Worm (Caenorhabditis elegans) whole organism, mixed stage, embryonic: ENCODE measurements around the gene nlp-33.

Source experiments
- M03D4.4 ChIP-seq: sonication (generic microtip); optimal IDR thresholded peaks from 2 replicates; lab custom pipeline; 2017; ENCODE audit warnings: mild to moderate bottlenecking, missing genetic modification characterization, missing compliant biosample characterization
- bed-3 ChIP-seq: fragments of 200-800 bp; sonication (Bioruptor generic); optimal IDR thresholded peaks from 3 replicates; lab custom pipeline; 2018; ENCODE audit warnings: mild to moderate bottlenecking, missing genetic modification characterization, moderate library complexity, missing compliant biosample characterization
- ceh-39 ChIP-seq: fragments of 150-350 bp; optimal IDR thresholded peaks from 2 replicates; lab custom pipeline; 2014; ENCODE audit warnings: missing biosample characterization, missing genetic modification characterization
- ceh-43 ChIP-seq: fragments of 200-800 bp; sonication (Bioruptor generic); optimal IDR thresholded peaks from 2 replicates; lab custom pipeline; 2018; ENCODE audit warnings: mild to moderate bottlenecking, missing genetic modification characterization, moderate library complexity, missing compliant biosample characterization
- ces-1 ChIP-seq: fragments of 150-350 bp; optimal IDR thresholded peaks from 2 replicates; lab custom pipeline; 2014; ENCODE audit warnings: missing biosample characterization, missing genetic modification reagents, missing genetic modification characterization
- drap-1 ChIP-seq: fragments of 200-800 bp; sonication (Bioruptor generic); optimal IDR thresholded peaks from 3 replicates; lab custom pipeline; 2018; ENCODE audit warnings: mild to moderate bottlenecking, missing genetic modification characterization, missing compliant biosample characterization
- elt-1 ChIP-seq: sonication (generic microtip); optimal IDR thresholded peaks from 2 replicates; lab custom pipeline; 2017; ENCODE audit warnings: missing genetic modification characterization, mild to moderate bottlenecking, missing compliant biosample characterization, antibody characterized with exemption, moderate library complexity, borderline replicate concordance; ENCODE audit not compliant: insufficient read depth
- elt-3 ChIP-seq: fragments of 150-350 bp; optimal IDR thresholded peaks from 2 replicates; lab custom pipeline; 2014; ENCODE audit warnings: missing biosample characterization, missing genetic modification characterization
- flh-1 ChIP-seq: fragments of 200-800 bp; sonication (Bioruptor generic); optimal IDR thresholded peaks from 2 replicates; lab custom pipeline; 2018; ENCODE audit warnings: mild to moderate bottlenecking, missing genetic modification characterization, moderate library complexity, missing compliant biosample characterization
- ham-2 ChIP-seq: fragments of 200-800 bp; sonication (Bioruptor generic); optimal IDR thresholded peaks from 2 replicates; lab custom pipeline; 2018; ENCODE audit warnings: mild to moderate bottlenecking, missing genetic modification characterization, missing compliant biosample characterization
- lin-13 ChIP-seq: fragments of 150-350 bp; optimal IDR thresholded peaks from 2 replicates; lab custom pipeline; 2014; ENCODE audit warnings: missing biosample characterization, missing genetic modification characterization
- lin-32 ChIP-seq: fragments of 200-800 bp; sonication (Bioruptor generic); optimal IDR thresholded peaks from 2 replicates; lab custom pipeline; 2018; ENCODE audit warnings: mild to moderate bottlenecking, missing genetic modification characterization, missing compliant biosample characterization
- lsy-2 ChIP-seq: fragments of 150-350 bp; optimal IDR thresholded peaks from 2 replicates; lab custom pipeline; 2014; ENCODE audit warnings: missing biosample characterization, missing genetic modification characterization
- mab-5 ChIP-seq: fragments of 150-350 bp; optimal IDR thresholded peaks from 2 replicates; lab custom pipeline; 2014; ENCODE audit warnings: missing biosample characterization, missing genetic modification characterization
- mls-2 ChIP-seq: sonication (generic microtip); optimal IDR thresholded peaks from 2 replicates; lab custom pipeline; 2016; ENCODE audit warnings: mild to moderate bottlenecking, missing genetic modification characterization, moderate library complexity, missing compliant biosample characterization
- nhr-12 ChIP-seq: fragments of 150-350 bp; optimal IDR thresholded peaks from 2 replicates; lab custom pipeline; 2014; ENCODE audit warnings: missing biosample characterization, missing genetic modification characterization
- nhr-237 ChIP-seq: fragments of 150-350 bp; optimal IDR thresholded peaks from 2 replicates; lab custom pipeline; 2014; ENCODE audit warnings: missing biosample characterization, missing genetic modification characterization
- nhr-28 ChIP-seq: fragments of 150-350 bp; optimal IDR thresholded peaks from 2 replicates; lab custom pipeline; 2014; ENCODE audit warnings: missing biosample characterization, missing genetic modification characterization
- pha-4 ChIP-seq: fragments of 150-350 bp; optimal IDR thresholded peaks from 2 replicates; lab custom pipeline; 2018; ENCODE audit warnings: missing biosample characterization, missing genetic modification reagents, missing genetic modification characterization
- sem-2 ChIP-seq: fragments of 200-800 bp; sonication (Bioruptor generic); optimal IDR thresholded peaks from 2 replicates; lab custom pipeline; 2018; ENCODE audit warnings: mild to moderate bottlenecking, missing genetic modification characterization, missing compliant biosample characterization
- snpc-4 ChIP-seq: fragments of 150-350 bp; optimal IDR thresholded peaks from 2 replicates; lab custom pipeline; 2014; ENCODE audit warnings: missing biosample characterization, missing genetic modification characterization
- sptf-1 ChIP-seq: sonication (generic microtip); optimal IDR thresholded peaks from 2 replicates; lab custom pipeline; 2017; ENCODE audit warnings: mild to moderate bottlenecking, missing genetic modification characterization, moderate library complexity, missing compliant biosample characterization
- tbx-8 ChIP-seq: fragments of 200-800 bp; sonication (Bioruptor generic); optimal IDR thresholded peaks from 2 replicates; lab custom pipeline; 2018; ENCODE audit warnings: mild to moderate bottlenecking, missing genetic modification characterization, moderate library complexity, missing compliant biosample characterization
- unc-120 ChIP-seq: sonication (generic microtip); optimal IDR thresholded peaks from 2 replicates; lab custom pipeline; 2017; ENCODE audit warnings: missing genetic modification characterization, missing compliant biosample characterization; ENCODE audit not compliant: poor library complexity, severe bottlenecking
- unc-39 ChIP-seq: fragments of 150-350 bp; optimal IDR thresholded peaks from 2 replicates; lab custom pipeline; 2014; ENCODE audit warnings: missing biosample characterization, missing genetic modification characterization
- unc-62 ChIP-seq: fragments of 150-350 bp; optimal IDR thresholded peaks from 2 replicates; lab custom pipeline; 2014; ENCODE audit warnings: missing biosample characterization, missing genetic modification reagents, missing genetic modification characterization
- ztf-11 ChIP-seq: fragments of 150-350 bp; optimal IDR thresholded peaks from 2 replicates; lab custom pipeline; 2014; ENCODE audit warnings: missing biosample characterization, missing genetic modification characterization

The nlp-33 gene

ce11 chrV:11190983-11191382 lies 43.8 kb downstream of the nlp-33 start, which contains the start of gene lgc-49:
lgc-49 (plus strand) TSS chrV:11191283.
- TF ChIP-seq drap-1 (GFP tag; lab: Kevin White, UChicago) = no peak
- no peak for TF ChIP-seq elt-3
- no peak for TF ChIP-seq nhr-237
- no peak for TF ChIP-seq ces-1 (GFP tag; lab: Kevin White, UChicago)
- TF ChIP-seq unc-120 (tag; lab: Kevin White, UChicago) = no peak
- no peak for TF ChIP-seq mls-2 (tag; lab: Kevin White, UChicago)
- no peak for TF ChIP-seq flh-1 (GFP tag; lab: Kevin White, UChicago)
- no peak for TF ChIP-seq ham-2 (GFP tag; lab: Kevin White, UChicago)
- TF ChIP-seq pha-4 (tag; lab: Kevin White, UChicago) = no peak
- no peak for TF ChIP-seq mab-5 (tag; lab: Kevin White, UChicago)
- no peak for TF ChIP-seq unc-39

DNA sequence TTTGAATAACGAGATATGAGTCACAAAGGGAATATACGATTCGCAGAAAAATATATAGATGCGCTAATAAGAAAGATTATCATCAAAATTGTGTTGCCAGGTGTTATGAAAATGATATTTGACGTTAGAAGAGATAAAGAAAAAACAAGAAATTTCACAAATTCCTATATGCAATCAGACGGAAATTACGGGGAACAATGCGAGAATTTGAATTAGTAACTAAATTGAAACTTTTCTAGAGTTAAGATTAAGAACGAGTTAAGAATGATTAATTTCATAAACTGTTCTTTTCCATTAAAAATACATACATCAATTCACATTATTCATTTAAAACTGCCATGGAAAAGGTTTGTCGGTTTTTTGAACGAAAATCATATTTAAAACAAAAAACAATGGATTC lies 49.0 kb downstream of the nlp-33 start, which contains the start of gene clc-6:
clc-6 (minus strand) TSS at position 101 of the 400 bp plus-strand sequence.
- no peak for TF ChIP-seq ceh-39 (tag; lab: Kevin White, UChicago)
- no peak for TF ChIP-seq lin-13
- TF ChIP-seq bed-3 = no peak
- TF ChIP-seq ceh-43 (GFP tag; lab: Kevin White, UChicago) = no peak
- TF ChIP-seq unc-62 (GFP tag; lab: Kevin White, UChicago) = no peak
- no peak for TF ChIP-seq drap-1 (GFP tag; lab: Kevin White, UChicago)
- TF ChIP-seq tbx-8 = no peak
- TF ChIP-seq lin-32 (GFP tag; lab: Kevin White, UChicago) = no peak
- no peak for TF ChIP-seq M03D4.4 (tag; lab: Kevin White, UChicago)
- no peak for TF ChIP-seq sptf-1
- no peak for TF ChIP-seq unc-39
- no peak for TF ChIP-seq ces-1 (GFP tag; lab: Kevin White, UChicago)
- no peak for TF ChIP-seq nhr-237
- no peak for TF ChIP-seq lsy-2 (tag; lab: Kevin White, UChicago)
- no peak for TF ChIP-seq elt-1 (tag; lab: Kevin White, UChicago)
- TF ChIP-seq ztf-11 (tag; lab: Kevin White, UChicago) = no peak
- TF ChIP-seq nhr-28 (tag; lab: Kevin White, UChicago) = no peak
- TF ChIP-seq mls-2 (tag; lab: Kevin White, UChicago) = no peak

ce11 chrV:11196631-11197258 lies 49.6 kb downstream of the nlp-33 start:
- TF ChIP-seq elt-1 (tag; lab: Kevin White, UChicago) = no peak
- TF ChIP-seq lin-32 (GFP tag; lab: Kevin White, UChicago) = no peak
- no peak for TF ChIP-seq nhr-12
- no peak for TF ChIP-seq ham-2 (GFP tag; lab: Kevin White, UChicago)
- no peak for TF ChIP-seq snpc-4 (tag; lab: Kevin White, UChicago)
- TF ChIP-seq nhr-28 (tag; lab: Kevin White, UChicago) = no peak
- no peak for TF ChIP-seq sem-2
